Worm (Caenorhabditis elegans): Measurements from ENCODE around the gene T24H7.9.
A peak's percentile ranks its signal among the peaks of the same experiment; 100 is the strongest.

Gene T24H7.9

DNA sequence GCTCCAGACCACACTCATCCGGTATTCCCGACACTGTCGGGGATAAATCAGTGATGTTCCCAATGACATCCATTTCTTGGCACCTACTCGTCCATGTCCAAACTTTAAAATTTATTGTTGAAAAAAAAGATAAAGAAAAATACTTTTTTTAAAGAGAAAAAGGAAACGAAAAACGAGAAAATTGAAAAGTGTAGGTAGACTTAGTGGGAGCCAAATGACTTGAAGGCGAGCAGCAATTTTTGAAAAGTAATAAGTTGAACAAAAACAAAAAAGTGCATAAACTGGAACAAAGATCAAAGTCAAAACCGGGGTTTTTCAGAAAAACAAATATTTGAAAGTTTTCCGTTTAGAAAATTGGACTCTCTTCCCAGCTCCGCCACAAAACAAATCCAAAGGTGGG lies 27.2 kb downstream of the T24H7.9 start, which contains the start of gene daf-37:
Gene daf-37 (minus strand): TSS at position 101 of the 400 bp plus-strand sequence.
- no peak for TF ChIP-seq ceh-82 (tag; optimal IDR thresholded peaks at IDR 0.05)
- TF ChIP-seq ztf-11 (tag; optimal IDR thresholded peaks at IDR 0.05): no peak
- no peak for TF ChIP-seq lin-39 (tag; optimal IDR thresholded peaks at IDR 0.05)
- TF ChIP-seq aly-2 (tag; optimal IDR thresholded peaks at IDR 0.05): no peak
- TF ChIP-seq sup-37 (GFP tag; optimal IDR thresholded peaks at IDR 0.05): no peak
- no peak for TF ChIP-seq nhr-77 (tag; optimal IDR thresholded peaks at IDR 0.05)
- TF ChIP-seq unc-30 (tag; optimal IDR thresholded peaks at IDR 0.05): no peak
- TF ChIP-seq grh-1 (GFP tag; IDR thresholded peaks at IDR 0.05): no peak
- TF ChIP-seq ceh-63 (GFP tag; optimal IDR thresholded peaks at IDR 0.05): no peak
- TF ChIP-seq hlh-17 (GFP tag; optimal IDR thresholded peaks at IDR 0.05; ENCODE audit: borderline replicate concordance): no peak
- no peak for TF ChIP-seq elt-2 (tag; optimal IDR thresholded peaks at IDR 0.05)
- TF ChIP-seq unc-62 (GFP tag; optimal IDR thresholded peaks at IDR 0.05): no peak
- no peak for TF ChIP-seq mab-9 (GFP tag; IDR thresholded peaks at IDR 0.05)

DNA sequence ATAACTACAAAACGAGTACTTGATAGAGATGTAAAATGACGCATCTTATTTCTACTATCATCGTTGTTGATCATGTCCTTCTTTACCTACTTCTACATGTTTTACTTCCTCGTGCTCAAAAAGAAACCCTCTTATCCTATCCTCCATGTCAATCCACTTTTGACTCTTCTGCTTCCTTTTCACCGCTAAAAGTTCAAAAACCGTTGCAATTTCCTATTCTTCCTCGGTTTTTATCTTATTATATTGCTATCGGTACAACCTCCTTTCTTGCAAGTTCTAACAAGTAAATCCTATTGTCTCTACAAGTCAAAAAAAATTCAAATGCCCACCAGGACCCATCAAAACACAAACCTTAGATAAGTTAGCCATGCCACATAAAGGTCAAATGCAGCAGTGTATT lies 28.1 kb downstream of the T24H7.9 start:
- TF ChIP-seq fkh-10 (GFP tag; optimal IDR thresholded peaks at IDR 0.05) (peak; percentile 94), nhr-28 (tag; optimal IDR thresholded peaks at IDR 0.05) (no peak), alr-1 (tag; optimal IDR thresholded peaks at IDR 0.05; ENCODE audit: borderline replicate concordance) (no peak), egl-27 (tag; optimal IDR thresholded peaks at IDR 0.05) (no peak), lin-15B (tag; optimal IDR thresholded peaks at IDR 0.05) (no peak), rnt-1 (tag; optimal IDR thresholded peaks at IDR 0.05) (no peak), lin-13 (GFP tag; optimal IDR thresholded peaks at IDR 0.05) (no peak), unc-130 (tag; optimal IDR thresholded peaks at IDR 0.05) (no peak), jun-1 (tag; optimal IDR thresholded peaks at IDR 0.05) (no peak), ztf-11 (tag; optimal IDR thresholded peaks at IDR 0.05) (no peak), lin-14 (GFP tag; optimal IDR thresholded peaks at IDR 0.05) (peak; percentile 37), pqm-1 (tag; optimal IDR thresholded peaks at IDR 0.05) (no peak), grh-1 (GFP tag; IDR thresholded peaks at IDR 0.05) (no peak), dpl-1 (GFP tag; optimal IDR thresholded peaks at IDR 0.05) (no peak)

DNA sequence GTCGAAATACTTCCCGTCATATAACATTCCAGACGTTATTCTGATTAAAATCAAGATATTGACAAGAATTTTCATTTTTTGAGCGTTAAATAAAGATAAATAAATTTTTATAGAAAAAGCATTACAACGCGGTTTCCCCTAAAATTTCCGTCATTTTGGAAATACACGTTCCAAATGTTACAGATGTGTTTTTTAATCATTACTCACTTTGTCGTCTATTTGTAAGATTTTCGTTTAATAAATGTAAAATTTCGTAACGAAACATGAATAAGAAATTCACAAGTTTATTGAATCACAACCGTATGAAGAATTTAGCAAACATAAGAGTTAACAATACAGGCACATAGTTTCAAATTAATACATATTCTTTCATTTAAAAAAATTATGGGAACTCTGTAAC lies 32.4 kb downstream of the T24H7.9 start, which contains the start of gene C30B5.17:
Gene C30B5.17 (minus strand): TSS at position 101 of the 400 bp plus-strand sequence.
- TF ChIP-seq nhr-20 (tag; optimal IDR thresholded peaks at IDR 0.05) (no peak), dsc-1 (tag; optimal IDR thresholded peaks at IDR 0.05) (no peak), nhr-19 (GFP tag; conservative IDR thresholded peaks at IDR 0.05) (no peak), vab-15 (tag; optimal IDR thresholded peaks at IDR 0.05) (no peak), nhr-85 (tag) (no peak), fkh-8 (tag; optimal IDR thresholded peaks at IDR 0.05) (no peak), hlh-4 (tag; optimal IDR thresholded peaks at IDR 0.05) (no peak)

DNA sequence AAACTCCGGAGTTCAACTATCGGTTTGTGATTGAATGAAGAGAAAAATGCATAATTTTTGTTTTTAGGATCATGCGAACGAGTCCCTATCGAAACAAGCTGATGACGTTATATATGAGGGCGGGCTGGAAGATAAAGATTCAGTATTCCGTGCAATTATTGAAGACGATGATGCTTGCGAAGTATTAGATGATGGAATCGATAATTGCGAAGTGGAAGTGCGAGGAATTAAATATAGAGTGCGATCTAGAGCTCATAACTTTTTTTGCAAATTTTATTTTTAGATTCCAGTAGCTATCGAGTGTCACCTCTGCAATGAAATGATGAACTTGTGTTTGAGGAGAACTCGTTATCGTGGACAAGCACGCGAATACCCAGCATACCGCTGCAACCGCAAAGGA lies 36.3 kb downstream of the T24H7.9 start:
- TF ChIP-seq efl-1 (optimal IDR thresholded peaks at IDR 0.05): no peak
- TF ChIP-seq efl-1 (GFP tag; optimal IDR thresholded peaks at IDR 0.05 in 1 of 2): peak in 1 of 2 experiments; percentile 69
- TF ChIP-seq alr-1 (tag; optimal IDR thresholded peaks at IDR 0.05; ENCODE audit: borderline replicate concordance): no peak
- TF ChIP-seq pqm-1 (tag; optimal IDR thresholded peaks at IDR 0.05): no peak

DNA sequence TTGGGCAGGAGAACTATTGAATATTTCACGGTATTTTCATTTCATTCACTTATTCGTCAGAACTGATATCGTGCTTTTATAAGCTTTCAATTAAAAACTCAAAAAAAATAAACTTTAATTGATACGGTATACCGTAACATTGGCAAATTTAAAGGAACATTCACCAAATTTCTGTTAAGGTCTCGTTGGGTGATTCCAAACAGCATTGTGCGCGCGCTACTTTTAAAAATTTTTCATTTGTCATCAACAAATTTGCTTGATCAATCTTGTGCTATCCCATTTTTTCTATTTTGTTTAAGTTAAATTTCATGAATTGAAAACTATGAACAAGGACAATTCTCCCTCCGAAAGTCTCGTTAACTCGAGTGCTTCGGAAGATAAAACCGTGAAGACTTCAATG lies 36.8 kb downstream of the T24H7.9 start, which contains the start of gene szy-4:
Gene szy-4 (plus strand): TSS at position 229 of the 400 bp plus-strand sequence.
- TF ChIP-seq lin-15B (tag; optimal IDR thresholded peaks at IDR 0.05) (no peak), lin-39 (tag; optimal IDR thresholded peaks at IDR 0.05) (no peak), nhr-76 (tag; optimal IDR thresholded peaks at IDR 0.05) (no peak), tlp-1 (tag; optimal IDR thresholded peaks at IDR 0.05) (no peak), egl-13 (tag; optimal IDR thresholded peaks at IDR 0.05) (no peak), efl-1 (optimal IDR thresholded peaks at IDR 0.05) (no peak), efl-1 (GFP tag; optimal IDR thresholded peaks at IDR 0.05 in 1 of 2) (no peak), C04F5.9 (tag; optimal IDR thresholded peaks at IDR 0.05) (no peak), unc-98 (GFP tag; IDR thresholded peaks at IDR 0.05) (no peak), lin-35 (GFP tag; optimal IDR thresholded peaks at IDR 0.05) (no peak), irx-1 (tag; optimal IDR thresholded peaks at IDR 0.05) (no peak), elt-2 (tag; optimal IDR thresholded peaks at IDR 0.05) (no peak)

All from whole organism, L1 larva.